Fruit fly (Drosophila melanogaster) whole organism, pupa: ENCODE measurements around the gene Imp.

ENCODE experiments used
- CG10348 ChIP-seq: fragments of 200-800 bp; sonication (Bioruptor generic); IDR thresholded peaks from 2 replicates; pipeline ENCODE4 v1.3.6; 2022; ENCODE audit warnings: missing biosample characterization, missing genetic modification characterization
- CG12605 ChIP-seq: fragments of 200-800 bp; sonication (Bioruptor generic); IDR thresholded peaks from 2 replicates; pipeline ENCODE4 v1.3.6; 2022; ENCODE audit warnings: missing biosample characterization, missing genetic modification characterization
- CG13204 ChIP-seq: fragments of 200-800 bp; sonication (Bioruptor generic); optimal IDR thresholded peaks from 2 replicates; lab custom pipeline; 2018; ENCODE audit warnings: missing biosample characterization, mild to moderate bottlenecking, missing genetic modification characterization, moderate library complexity
- CG14655 ChIP-seq: fragments of 200-800 bp; sonication (Bioruptor generic); optimal IDR thresholded peaks from 3 replicates; lab custom pipeline; 2017; ENCODE audit warnings: mild to moderate bottlenecking, missing biosample characterization, missing genetic modification reagents, missing genetic modification characterization
- CG15710 ChIP-seq: fragments of 200-800 bp; sonication (Bioruptor generic); optimal IDR thresholded peaks from 2 replicates; lab custom pipeline; 2018; ENCODE audit warnings: missing biosample characterization, mild to moderate bottlenecking, missing genetic modification characterization, moderate library complexity
- CG17806 ChIP-seq: fragments of 200-800 bp; sonication (Bioruptor generic); optimal IDR thresholded peaks from 2 replicates; lab custom pipeline; 2018; ENCODE audit warnings: missing biosample characterization, mild to moderate bottlenecking, missing genetic modification characterization, moderate library complexity
- CG32121 ChIP-seq: fragments of 200-800 bp; sonication (Bioruptor generic); IDR thresholded peaks from 2 replicates; pipeline ENCODE4 v1.3.6; 2022; ENCODE audit warnings: missing biosample characterization, missing genetic modification characterization
- CG34367 ChIP-seq: fragments of 200-800 bp; sonication (Bioruptor generic); optimal IDR thresholded peaks from 2 replicates; lab custom pipeline; 2018; ENCODE audit warnings: missing biosample characterization, mild to moderate bottlenecking, missing genetic modification characterization
- CG4496 ChIP-seq: fragments of 200-800 bp; sonication (Bioruptor generic); IDR thresholded peaks from 3 replicates; pipeline ENCODE4 v1.3.6; 2022; ENCODE audit warnings: missing biosample characterization, missing genetic modification characterization
- CG8159 ChIP-seq: fragments of 200-800 bp; sonication (Bioruptor generic); optimal IDR thresholded peaks from 3 replicates; lab custom pipeline; 2018; ENCODE audit warnings: missing biosample characterization, mild to moderate bottlenecking, missing genetic modification characterization, moderate library complexity
- CG8301 ChIP-seq: fragments of 200-800 bp; sonication (Bioruptor generic); optimal IDR thresholded peaks from 2 replicates; lab custom pipeline; 2018; ENCODE audit warnings: missing biosample characterization, mild to moderate bottlenecking, missing genetic modification characterization
- CG9948 ChIP-seq: fragments of 200-800 bp; sonication (Bioruptor generic); optimal IDR thresholded peaks from 2 replicates; lab custom pipeline; 2018; ENCODE audit warnings: missing biosample characterization, mild to moderate bottlenecking, missing genetic modification characterization, moderate library complexity
- D1 ChIP-seq: fragments of 200-800 bp; sonication (Bioruptor generic); optimal IDR thresholded peaks from 2 replicates; lab custom pipeline; 2018; ENCODE audit warnings: missing biosample characterization, mild to moderate bottlenecking, missing genetic modification characterization, moderate library complexity
- EcR ChIP-seq: fragments of 200-800 bp; sonication (Bioruptor generic); optimal IDR thresholded peaks from 3 replicates; lab custom pipeline; 2019; ENCODE audit warnings: missing biosample characterization, missing genetic modification characterization, mild to moderate bottlenecking, moderate library complexity, missing genetic modification reagents
- Ets98B ChIP-seq: fragments of 200-800 bp; sonication (Bioruptor generic); IDR thresholded peaks from 2 replicates; pipeline ENCODE4 v1.3.6; 2022; ENCODE audit warnings: missing biosample characterization, missing genetic modification characterization
- Pif1A ChIP-seq: fragments of 200-800 bp; sonication (Bioruptor generic); optimal IDR thresholded peaks from 3 replicates; lab custom pipeline; 2016; ENCODE audit warnings: missing biosample characterization, missing genetic modification characterization
- Pif1B ChIP-seq: fragments of 200-800 bp; sonication (Bioruptor generic); optimal IDR thresholded peaks from 3 replicates; lab custom pipeline; 2016; ENCODE audit warnings: missing biosample characterization, missing genetic modification characterization
- Snoo ChIP-seq: fragments of 200-800 bp; sonication (Bioruptor generic); optimal IDR thresholded peaks from 3 replicates; lab custom pipeline; 2017; ENCODE audit warnings: missing biosample characterization, mild to moderate bottlenecking, missing genetic modification characterization, inconsistent platforms
- fd96Ca ChIP-seq: fragments of 200-800 bp; sonication (Bioruptor generic); IDR thresholded peaks from 3 replicates; pipeline ENCODE4 v1.3.6; 2022; ENCODE audit warnings: missing biosample characterization, missing genetic modification characterization
- gl ChIP-seq: fragments of 200-800 bp; sonication (Bioruptor generic); optimal IDR thresholded peaks from 2 replicates; lab custom pipeline; 2018; ENCODE audit warnings: missing biosample characterization, mild to moderate bottlenecking, missing genetic modification characterization
- rn ChIP-seq: fragments of 200-800 bp; sonication (Bioruptor generic); IDR thresholded peaks from 2 replicates; pipeline ENCODE4 v1.3.6; 2022; ENCODE audit warnings: missing biosample characterization, missing genetic modification characterization

Imp gene

dm6 chrX:10822678-10823440, 1.2 kb downstream of the Imp start:
- no peak for TF ChIP-seq fd96Ca
- TF ChIP-seq CG13204 (GFP tag; lab: Kevin White, UChicago), result no peak
- TF ChIP-seq Pif1B (GFP tag; lab: Kevin White, UChicago), result no peak
- no peak for TF ChIP-seq Pif1A (GFP tag; lab: Kevin White, UChicago)
- no peak for TF ChIP-seq CG17806 (tag; lab: Kevin White, UChicago)
- no peak for TF ChIP-seq CG10348
- TF ChIP-seq Snoo (tag; lab: Kevin White, UChicago), result no peak
- TF ChIP-seq Ets98B (GFP tag; lab: Robert Waterston, UW), result no peak

DNA sequence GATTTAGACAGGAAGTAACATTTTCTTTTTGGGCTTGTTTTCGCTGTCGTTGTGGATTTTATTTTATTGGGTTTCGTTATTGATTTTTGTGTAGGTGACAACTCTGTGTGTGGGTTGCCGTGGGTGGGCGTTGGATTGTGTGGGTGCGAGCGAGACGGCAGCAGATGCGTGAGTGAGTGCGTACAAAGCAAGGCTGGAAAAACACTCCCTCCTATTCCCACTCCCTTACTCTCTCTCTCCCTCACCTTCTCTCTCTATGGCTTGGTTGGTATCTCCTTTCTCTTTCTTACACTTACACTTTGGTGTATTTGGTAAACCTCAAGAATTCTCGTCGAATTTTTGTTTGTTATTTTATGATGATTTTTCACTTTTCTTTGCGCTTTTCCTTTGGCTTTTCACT, 2.0 kb downstream of the Imp start:
- TF ChIP-seq CG13204 (GFP tag; lab: Kevin White, UChicago), result no peak

- no peak for TF ChIP-seq CG14655 (GFP tag; lab: Kevin White, UChicago)
- TF ChIP-seq Ets98B (GFP tag; lab: Robert Waterston, UW), result no peak
- TF ChIP-seq fd96Ca, result no peak
- no peak for TF ChIP-seq CG15710 (tag; lab: Kevin White, UChicago)
- TF ChIP-seq CG4496 (GFP tag; lab: Robert Waterston, UW), result no peak
- TF ChIP-seq gl (tag; lab: Kevin White, UChicago), result no peak
- no peak for TF ChIP-seq CG10348
- TF ChIP-seq EcR (GFP tag; lab: Kevin White, UChicago), result no peak
- no peak for TF ChIP-seq CG13204 (GFP tag; lab: Kevin White, UChicago)
- TF ChIP-seq CG8159 (tag; lab: Kevin White, UChicago), result no peak
- no peak for TF ChIP-seq CG8301 (tag; lab: Kevin White, UChicago)
- no peak for TF ChIP-seq CG34367 (tag; lab: Kevin White, UChicago)
- TF ChIP-seq Pif1A (GFP tag; lab: Kevin White, UChicago), result no peak
- TF ChIP-seq CG17806 (tag; lab: Kevin White, UChicago), result no peak
- no peak for TF ChIP-seq rn
- no peak for TF ChIP-seq D1 (tag; lab: Kevin White, UChicago)
- no peak for TF ChIP-seq CG9948
Measured at dm6 chrX:10820741-10821140, 3.3 kb downstream of the Imp start.

- TF ChIP-seq CG14655 (GFP tag; lab: Kevin White, UChicago), result no peak
- TF ChIP-seq Snoo (tag; lab: Kevin White, UChicago), result no peak
- TF ChIP-seq EcR (GFP tag; lab: Kevin White, UChicago), result no peak
- TF ChIP-seq D1 (tag; lab: Kevin White, UChicago), result no peak
- TF ChIP-seq CG32121 (GFP tag; lab: Robert Waterston, UW), result no peak
- TF ChIP-seq fd96Ca, result no peak
- no peak for TF ChIP-seq CG4496 (GFP tag; lab: Robert Waterston, UW)
- no peak for TF ChIP-seq CG8159 (tag; lab: Kevin White, UChicago)
- TF ChIP-seq Pif1A (GFP tag; lab: Kevin White, UChicago), result no peak
- no peak for TF ChIP-seq CG9948
- TF ChIP-seq CG34367 (tag; lab: Kevin White, UChicago), result no peak
- TF ChIP-seq CG8301 (tag; lab: Kevin White, UChicago), result no peak
- TF ChIP-seq Ets98B (GFP tag; lab: Robert Waterston, UW), result no peak
- TF ChIP-seq CG12605 (GFP tag; lab: Robert Waterston, UW), result no peak
- TF ChIP-seq CG15710 (tag; lab: Kevin White, UChicago), result no peak
- TF ChIP-seq gl (tag; lab: Kevin White, UChicago), result no peak
- TF ChIP-seq Pif1B (GFP tag; lab: Kevin White, UChicago), result no peak
- no peak for TF ChIP-seq rn
Measured at dm6 chrX:10816856-10817255, 7.2 kb downstream of the Imp start.

- TF ChIP-seq CG32121 (GFP tag; lab: Robert Waterston, UW) (no peak), Pif1B (GFP tag; lab: Kevin White, UChicago) (no peak)
Measured at dm6 chrX:10815511-10816080, 8.5 kb downstream of the Imp start.

dm6 chrX:10814832-10815372, 9.2 kb downstream of the Imp start:
- TF ChIP-seq Snoo (tag; lab: Kevin White, UChicago) (no peak), Ets98B (GFP tag; lab: Robert Waterston, UW) (no peak), CG8301 (tag; lab: Kevin White, UChicago) (no peak), CG34367 (tag; lab: Kevin White, UChicago) (no peak), CG10348 (no peak), CG17806 (tag; lab: Kevin White, UChicago) (no peak), D1 (tag; lab: Kevin White, UChicago) (no peak), rn (no peak), CG14655 (GFP tag; lab: Kevin White, UChicago) (no peak), CG32121 (GFP tag; lab: Robert Waterston, UW) (no peak), gl (tag; lab: Kevin White, UChicago) (no peak), Pif1A (GFP tag; lab: Kevin White, UChicago) (no peak), fd96Ca (no peak), CG15710 (tag; lab: Kevin White, UChicago) (no peak), CG13204 (GFP tag; lab: Kevin White, UChicago) (no peak), Pif1B (GFP tag; lab: Kevin White, UChicago) (no peak), CG8159 (tag; lab: Kevin White, UChicago) (no peak), CG9948 (no peak), CG4496 (GFP tag; lab: Robert Waterston, UW) (no peak)
